Worm (Caenorhabditis elegans) whole organism, L3 larva: Measurements from ENCODE around the gene hsp-16.41.
A peak's percentile ranks its signal among the peaks of the same experiment; 100 is the strongest.

ENCODE experiments used
- ZK546.5 ChIP-seq: sonication (generic microtip); optimal IDR thresholded peaks from 2 replicates; lab custom pipeline; 2017; ENCODE audit warnings: missing biosample characterization, missing genetic modification characterization
- aly-2 ChIP-seq: fragments of 150-350 bp; optimal IDR thresholded peaks from 2 replicates; lab custom pipeline; 2014; ENCODE audit warnings: missing biosample characterization, missing genetic modification characterization
- ceh-82 ChIP-seq: fragments of 150-350 bp; optimal IDR thresholded peaks from 2 replicates; lab custom pipeline; 2014; ENCODE audit warnings: missing biosample characterization, missing genetic modification characterization
- ceh-9 ChIP-seq: sonication (generic microtip); optimal IDR thresholded peaks from 2 replicates; lab custom pipeline; 2018; ENCODE audit warnings: missing biosample characterization, missing genetic modification characterization
- daf-12 ChIP-seq: fragments of 150-350 bp; optimal IDR thresholded peaks from 2 replicates; lab custom pipeline; 2014; ENCODE audit warnings: missing biosample characterization, missing genetic modification reagents, missing genetic modification characterization
- egl-27 ChIP-seq: sonication (generic microtip); optimal IDR thresholded peaks from 4 replicates; lab custom pipeline; 2017; ENCODE audit warnings: missing biosample characterization, missing genetic modification reagents, missing genetic modification characterization
- egl-5 ChIP-seq: fragments of 150-350 bp; optimal IDR thresholded peaks from 2 replicates; lab custom pipeline; 2017; ENCODE audit warnings: missing biosample characterization, missing genetic modification reagents, missing genetic modification characterization, inconsistent platforms
- elt-1 ChIP-seq: fragments of 150-350 bp; optimal IDR thresholded peaks from 2 replicates; lab custom pipeline; 2014; ENCODE audit warnings: missing biosample characterization, missing genetic modification characterization
- elt-2 ChIP-seq: sonication (generic microtip); optimal IDR thresholded peaks from 2 replicates; lab custom pipeline; 2016; ENCODE audit warnings: missing genetic modification reagents, mild to moderate bottlenecking, missing genetic modification characterization, missing compliant biosample characterization
- elt-3 ChIP-seq, 3 experiments: fragments of 150-350 bp in 1 of 3; sonication (generic microtip) in 2 of 3; optimal IDR thresholded peaks; 2 replicates in 2 of 3; 4 replicates in 1 of 3; lab custom pipeline; 2014 to 2017; ENCODE audit warnings: missing biosample characterization in 3 of 3, missing genetic modification characterization in 3 of 3
- eor-1 ChIP-seq, 2 experiments: fragments of 150-350 bp; optimal IDR thresholded peaks; 2 replicates each; lab custom pipeline; 2014 to 2018; ENCODE audit warnings: missing biosample characterization in 2 of 2, missing genetic modification characterization in 2 of 2
- fkh-10 ChIP-seq: sonication (generic microtip); optimal IDR thresholded peaks from 2 replicates; lab custom pipeline; 2017; ENCODE audit warnings: missing biosample characterization, missing genetic modification reagents, missing genetic modification characterization
- fkh-2 ChIP-seq: fragments of 150-350 bp; optimal IDR thresholded peaks from 2 replicates; lab custom pipeline; 2014; ENCODE audit warnings: missing biosample characterization, missing genetic modification reagents, missing genetic modification characterization
- fos-1 ChIP-seq: fragments of 150-350 bp; optimal IDR thresholded peaks from 2 replicates; lab custom pipeline; 2014; ENCODE audit warnings: missing biosample characterization, missing genetic modification characterization
- hmg-11 ChIP-seq: sonication (generic microtip); optimal IDR thresholded peaks from 2 replicates; lab custom pipeline; 2016; ENCODE audit warnings: missing genetic modification characterization, missing compliant biosample characterization
- lin-15B ChIP-seq: fragments of 150-350 bp; optimal IDR thresholded peaks from 2 replicates; lab custom pipeline; 2014; ENCODE audit warnings: missing biosample characterization, missing genetic modification characterization
- lin-39 ChIP-seq: fragments of 150-350 bp; optimal IDR thresholded peaks from 2 replicates; lab custom pipeline; 2018; ENCODE audit warnings: missing biosample characterization, missing genetic modification reagents, missing genetic modification characterization
- lsy-12 ChIP-seq: sonication (generic microtip); optimal IDR thresholded peaks from 2 replicates; lab custom pipeline; 2016; ENCODE audit warnings: mild to moderate bottlenecking, missing genetic modification characterization, missing compliant biosample characterization
- mml-1 ChIP-seq: fragments of 150-350 bp; sonication (generic microtip); optimal IDR thresholded peaks from 3 replicates; lab custom pipeline; 2014; ENCODE audit warnings: missing biosample characterization, missing genetic modification characterization
- nfya-1 ChIP-seq: sonication (generic microtip); optimal IDR thresholded peaks from 2 replicates; lab custom pipeline; 2017; ENCODE audit warnings: missing genetic modification characterization, mild to moderate bottlenecking, missing compliant biosample characterization, antibody characterized with exemption, moderate library complexity; ENCODE audit not compliant: insufficient read depth
- nhr-11 ChIP-seq: fragments of 150-350 bp; optimal IDR thresholded peaks from 2 replicates; lab custom pipeline; 2014; ENCODE audit warnings: missing biosample characterization, missing genetic modification characterization
- nhr-12 ChIP-seq: fragments of 150-350 bp; optimal IDR thresholded peaks from 2 replicates; lab custom pipeline; 2014; ENCODE audit warnings: missing biosample characterization, missing genetic modification characterization
- nhr-23 ChIP-seq: fragments of 150-350 bp; optimal IDR thresholded peaks from 2 replicates; lab custom pipeline; 2014; ENCODE audit warnings: missing biosample characterization, missing genetic modification reagents, missing genetic modification characterization
- nhr-237 ChIP-seq: fragments of 150-350 bp; optimal IDR thresholded peaks from 2 replicates; lab custom pipeline; 2014; ENCODE audit warnings: missing biosample characterization, missing genetic modification characterization
- nhr-25 ChIP-seq: sonication (generic microtip); optimal IDR thresholded peaks from 2 replicates; lab custom pipeline; 2017; ENCODE audit warnings: missing biosample characterization, missing genetic modification characterization
- nhr-43 ChIP-seq: sonication (generic microtip); optimal IDR thresholded peaks from 2 replicates; lab custom pipeline; 2016; ENCODE audit warnings: mild to moderate bottlenecking, missing genetic modification characterization, missing compliant biosample characterization; ENCODE audit not compliant: poor library complexity, severe bottlenecking
- nhr-67 ChIP-seq: fragments of 150-350 bp; optimal IDR thresholded peaks from 2 replicates; lab custom pipeline; 2014; ENCODE audit warnings: missing biosample characterization, missing genetic modification characterization
- nhr-77 ChIP-seq: fragments of 150-350 bp; optimal IDR thresholded peaks from 2 replicates; lab custom pipeline; 2014; ENCODE audit warnings: missing biosample characterization, missing genetic modification characterization
- pha-4 ChIP-seq: fragments of 150-350 bp; optimal IDR thresholded peaks from 2 replicates; lab custom pipeline; 2014; ENCODE audit warnings: missing biosample characterization, missing genetic modification reagents, missing genetic modification characterization
- pqm-1 ChIP-seq: fragments of 150-350 bp; optimal IDR thresholded peaks from 2 replicates; lab custom pipeline; 2017; ENCODE audit warnings: missing biosample characterization, missing genetic modification characterization, inconsistent platforms
- sea-2 ChIP-seq: fragments of 150-350 bp; sonication (generic microtip); optimal IDR thresholded peaks from 4 replicates; lab custom pipeline; 2014; ENCODE audit warnings: missing biosample characterization, missing genetic modification reagents, missing genetic modification characterization
- skn-1 ChIP-seq: fragments of 150-350 bp; optimal IDR thresholded peaks from 2 replicates; lab custom pipeline; 2014; ENCODE audit warnings: missing biosample characterization, missing genetic modification characterization
- snpc-4 ChIP-seq: fragments of 150-350 bp; optimal IDR thresholded peaks from 2 replicates; lab custom pipeline; 2014; ENCODE audit warnings: missing biosample characterization, missing genetic modification characterization
- tbx-2 ChIP-seq: sonication (generic microtip); optimal IDR thresholded peaks from 2 replicates; lab custom pipeline; 2016; ENCODE audit warnings: mild to moderate bottlenecking, missing genetic modification characterization, missing compliant biosample characterization
- unc-39 ChIP-seq: sonication (generic microtip); optimal IDR thresholded peaks from 4 replicates; lab custom pipeline; 2017; ENCODE audit warnings: missing biosample characterization, missing genetic modification characterization
- unc-62 ChIP-seq: fragments of 150-350 bp; sonication (generic microtip); optimal IDR thresholded peaks from 4 replicates; lab custom pipeline; 2014; ENCODE audit warnings: missing biosample characterization, missing genetic modification reagents, missing genetic modification characterization
- ztf-11 ChIP-seq: fragments of 150-350 bp; optimal IDR thresholded peaks from 2 replicates; lab custom pipeline; 2014; ENCODE audit warnings: missing biosample characterization, missing genetic modification characterization
- ztf-4 ChIP-seq: fragments of 150-350 bp; optimal IDR thresholded peaks from 2 replicates; lab custom pipeline; 2014; ENCODE audit warnings: missing biosample characterization, missing genetic modification characterization

hsp-16.41 gene

DNA sequence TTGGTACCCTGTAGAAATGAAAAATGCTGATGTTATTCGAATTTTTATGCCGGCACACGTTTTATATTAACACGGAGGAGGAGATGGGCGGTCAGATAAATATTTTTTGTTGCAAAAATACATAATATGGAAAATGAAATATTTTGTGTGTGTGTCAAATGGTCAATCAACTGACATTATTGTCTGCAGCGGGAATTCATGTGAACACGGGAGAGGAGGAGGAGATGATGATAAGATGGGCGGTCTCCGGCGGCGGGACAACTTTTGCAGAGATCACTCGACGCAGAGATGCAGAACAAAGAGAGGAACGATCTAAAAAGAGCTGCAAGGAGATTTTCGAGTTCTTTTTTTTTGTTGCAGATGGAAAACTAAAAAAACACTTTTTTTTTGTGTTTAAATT, 33.3 kb upstream of the hsp-16.41 start, which contains the start of gene dhs-13:
Gene dhs-13 (minus strand): TSS at position 8 of the 400 bp plus-strand sequence.
- TF ChIP-seq snpc-4 (tag; lab: Kevin White, UChicago) = no peak
- peak; percentile 36 for TF ChIP-seq lin-15B (tag; lab: Kevin White, UChicago)
- TF ChIP-seq elt-2 (tag; lab: Kevin White, UChicago) = peak; percentile 52
- TF ChIP-seq pha-4 (tag; lab: Kevin White, UChicago) = peak; percentile 47

DNA sequence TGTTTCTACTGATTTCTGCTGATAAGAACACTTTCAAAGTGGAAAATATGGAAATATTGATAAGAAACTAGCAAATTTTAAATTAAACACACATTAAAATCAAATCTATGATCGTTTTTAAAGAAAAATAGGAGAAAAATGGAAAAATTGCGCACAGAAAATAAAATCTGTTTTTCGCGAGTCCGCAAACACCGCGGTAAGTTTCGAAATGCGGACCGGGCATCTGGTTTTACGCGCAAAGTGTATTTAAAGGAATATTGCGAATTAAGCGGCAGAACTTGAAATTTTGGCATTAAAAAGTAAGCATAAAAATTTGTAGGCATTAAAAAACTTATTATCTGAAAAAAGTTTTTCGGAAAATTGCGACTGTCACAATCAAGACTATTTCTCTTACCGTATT, 31.9 kb upstream of the hsp-16.41 start:
- TF ChIP-seq eor-1 (tag; optimal IDR thresholded peaks at IDR 0.05; lab: Kevin White, UChicago) (no peak), elt-2 (tag; lab: Kevin White, UChicago) (peak; percentile 27), lsy-12 (no peak), nhr-25 (tag; lab: Kevin White, UChicago) (no peak), hmg-11 (tag; lab: Kevin White, UChicago) (peak; percentile 32), skn-1 (tag; lab: Kevin White, UChicago) (no peak), fkh-2 (tag; lab: Kevin White, UChicago) (no peak), unc-39 (no peak), nfya-1 (peak; percentile 22)

DNA sequence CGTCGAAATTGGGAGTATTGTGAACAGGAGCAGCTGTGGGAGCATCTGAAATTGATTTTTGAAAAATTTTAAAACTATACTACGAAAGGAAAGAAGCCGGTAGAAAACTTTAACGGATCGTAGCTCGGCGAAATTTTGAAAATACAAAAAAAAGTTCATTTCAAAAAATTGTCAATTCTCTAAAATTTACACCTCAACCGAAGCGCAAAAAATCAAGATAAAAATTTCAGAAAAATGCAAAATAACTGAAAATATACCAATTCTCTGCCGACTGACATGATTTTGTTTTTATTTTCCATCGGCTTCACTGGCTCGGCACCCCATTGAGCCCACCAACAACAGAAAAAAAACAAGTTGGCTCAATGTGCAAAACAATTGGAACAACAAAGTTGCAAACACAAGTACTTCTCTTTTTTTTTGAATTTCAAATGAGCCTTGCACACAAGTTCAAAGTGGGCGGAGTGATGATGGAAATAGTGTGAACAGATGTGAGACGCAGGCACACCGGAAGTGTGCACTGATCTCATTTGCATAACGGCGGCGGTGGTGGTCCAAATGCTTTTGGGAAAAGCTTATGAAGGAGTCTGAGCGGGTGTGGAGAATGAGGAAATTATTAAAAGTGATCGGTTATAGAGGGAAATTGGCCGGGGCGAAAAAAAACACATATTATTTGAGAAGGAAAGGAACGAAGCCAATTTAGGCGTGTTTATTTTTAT, 29.9 kb upstream of the hsp-16.41 start, which contains the start of gene F36H9.7:
Gene F36H9.7 (minus strand): TSS at position 51 of the 716 bp plus-strand sequence.
- TF ChIP-seq fos-1 (tag; lab: Kevin White, UChicago) = no peak
- TF ChIP-seq snpc-4 (tag; lab: Kevin White, UChicago) = no peak
- TF ChIP-seq hmg-11 (tag; lab: Kevin White, UChicago) = no peak
- TF ChIP-seq tbx-2 (tag; lab: Kevin White, UChicago) = no peak
- TF ChIP-seq egl-5 = no peak
- TF ChIP-seq sea-2 (GFP tag; lab: Kevin White, UChicago) = no peak
- no peak for TF ChIP-seq pqm-1 (tag; lab: Kevin White, UChicago)
- TF ChIP-seq elt-1 (tag; lab: Kevin White, UChicago) = no peak
- TF ChIP-seq nhr-23 (tag; lab: Kevin White, UChicago) = no peak
- no peak for TF ChIP-seq ZK546.5 (tag; lab: Kevin White, UChicago)
- no peak for TF ChIP-seq daf-12 (tag; lab: Kevin White, UChicago)
- TF ChIP-seq nhr-43 = no peak
- TF ChIP-seq pha-4 (tag; lab: Kevin White, UChicago) = no peak
- TF ChIP-seq nhr-67 (tag; lab: Kevin White, UChicago) = no peak
- no peak for TF ChIP-seq nhr-12
- no peak for TF ChIP-seq nhr-11
- no peak for TF ChIP-seq lin-39 (tag; lab: Kevin White, UChicago)
- no peak for TF ChIP-seq ceh-82 (tag; lab: Kevin White, UChicago)
- TF ChIP-seq egl-27 (tag; lab: Kevin White, UChicago) = no peak

DNA sequence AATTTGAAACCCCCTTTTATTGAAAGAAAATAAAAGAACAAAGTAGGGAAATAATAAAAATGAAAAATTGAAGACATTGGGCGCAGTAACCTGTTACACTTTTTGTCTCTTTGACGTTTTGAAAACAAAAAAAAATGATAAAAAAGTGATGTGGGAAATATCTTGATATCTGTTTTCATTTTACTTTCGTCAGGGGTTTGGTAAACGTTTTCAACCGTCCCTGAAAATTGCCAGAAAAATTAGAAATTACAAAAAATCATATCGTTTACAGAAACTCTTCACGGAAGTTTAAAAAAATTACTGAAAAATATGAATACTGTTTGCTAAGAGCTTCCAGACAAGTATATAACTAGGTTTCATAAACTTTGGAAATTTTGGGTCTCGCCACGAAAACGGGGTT, 25.8 kb upstream of the hsp-16.41 start, which contains the start of gene F36H9.4:
Gene F36H9.4 (minus strand): TSS at position 101 of the 400 bp plus-strand sequence.
- TF ChIP-seq nhr-43 = no peak
- TF ChIP-seq, all 47 proteins: peak for 0

DNA sequence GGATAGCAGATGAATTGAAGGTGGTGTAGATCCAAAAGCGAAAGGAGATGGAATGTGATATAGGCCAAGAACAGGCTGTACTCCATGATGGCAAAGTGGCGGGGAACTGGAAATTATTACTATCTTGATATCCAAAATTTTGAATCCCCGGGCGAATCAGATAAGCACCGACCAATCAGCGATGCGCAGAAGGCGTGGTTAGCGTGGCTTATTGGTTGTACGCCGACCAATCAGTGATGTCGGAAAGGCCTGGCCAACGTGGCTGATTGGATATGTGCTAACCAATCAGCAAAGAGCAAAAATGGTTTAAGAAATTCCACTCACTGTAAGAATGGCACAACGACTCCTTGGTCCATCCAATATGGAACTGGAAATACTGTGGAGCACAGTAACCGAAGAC, 25.0 kb upstream of the hsp-16.41 start:
- TF ChIP-seq ZK546.5 (tag; lab: Kevin White, UChicago) = no peak
- TF ChIP-seq nhr-77 (tag; lab: Kevin White, UChicago) = no peak
- TF ChIP-seq unc-39 = no peak
- peak; percentile 86 for TF ChIP-seq nfya-1

DNA sequence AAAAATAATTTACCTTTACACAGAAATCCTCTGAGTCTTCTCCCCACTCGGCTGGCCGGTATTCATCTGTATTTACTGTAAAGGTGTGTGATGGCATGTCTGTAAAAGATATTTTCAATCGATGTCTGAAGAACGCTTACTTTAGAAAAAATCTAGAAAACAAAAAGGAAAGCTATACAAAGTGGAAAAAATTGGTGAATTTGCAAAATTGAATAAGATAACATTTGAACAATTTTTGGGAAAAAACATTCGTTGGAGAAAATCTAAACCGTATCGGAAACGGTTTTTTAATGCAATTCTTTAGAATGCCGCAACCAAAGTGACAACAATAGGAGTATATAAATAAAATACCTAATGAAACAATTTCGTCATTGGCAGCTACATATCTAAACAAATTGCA, 23.1 kb upstream of the hsp-16.41 start, which contains the start of gene F36H9.5:
Gene F36H9.5 (minus strand): TSS at position 101 of the 400 bp plus-strand sequence.
- TF ChIP-seq mml-1 (tag; lab: Kevin White, UChicago) (no peak), ztf-11 (no peak), skn-1 (tag; lab: Kevin White, UChicago) (no peak), nhr-237 (tag; lab: Kevin White, UChicago) (no peak), fkh-10 (GFP tag; lab: Kevin White, UChicago) (no peak), snpc-4 (tag; lab: Kevin White, UChicago) (no peak), nhr-23 (tag; lab: Kevin White, UChicago) (no peak), ztf-4 (tag; lab: Kevin White, UChicago) (no peak), lin-15B (tag; lab: Kevin White, UChicago) (no peak), ceh-9 (no peak), tbx-2 (tag; lab: Kevin White, UChicago) (no peak), unc-62 (GFP tag; lab: Kevin White, UChicago) (no peak), aly-2 (tag; lab: Kevin White, UChicago) (no peak), elt-3 (tag; optimal IDR thresholded peaks at IDR 0.05; lab: Kevin White, UChicago) (no peak)
